Worm (Caenorhabditis elegans) whole organism, L1 larva: ENCODE measurements around the gene T03F7.7.

ENCODE experiments used
- egl-27 ChIP-seq, 2 experiments: fragments of 150-350 bp in 1 of 2; sonication (generic microtip); optimal IDR thresholded peaks; 3 replicates each; lab custom pipeline; 2017 to 2018; ENCODE audit warnings: missing biosample characterization in 2 of 2, missing genetic modification characterization in 2 of 2, missing genetic modification reagents in 2 of 2
- lin-35 ChIP-seq, 2 experiments: fragments of 150-350 bp; optimal IDR thresholded peaks; 2 replicates each; lab custom pipeline; 2014; ENCODE audit warnings: missing biosample characterization in 2 of 2, missing genetic modification characterization in 2 of 2, missing genetic modification reagents in 2 of 2
- nhr-11 ChIP-seq: fragments of 150-350 bp; optimal IDR thresholded peaks from 2 replicates; lab custom pipeline; 2014; ENCODE audit warnings: missing biosample characterization, missing genetic modification characterization
- nhr-12 ChIP-seq: sonication (generic microtip); optimal IDR thresholded peaks from 2 replicates; lab custom pipeline; 2017; ENCODE audit warnings: missing biosample characterization, missing genetic modification characterization
- nhr-28 ChIP-seq: fragments of 150-350 bp; optimal IDR thresholded peaks from 2 replicates; lab custom pipeline; 2014; ENCODE audit warnings: missing biosample characterization, missing genetic modification characterization

DNA sequence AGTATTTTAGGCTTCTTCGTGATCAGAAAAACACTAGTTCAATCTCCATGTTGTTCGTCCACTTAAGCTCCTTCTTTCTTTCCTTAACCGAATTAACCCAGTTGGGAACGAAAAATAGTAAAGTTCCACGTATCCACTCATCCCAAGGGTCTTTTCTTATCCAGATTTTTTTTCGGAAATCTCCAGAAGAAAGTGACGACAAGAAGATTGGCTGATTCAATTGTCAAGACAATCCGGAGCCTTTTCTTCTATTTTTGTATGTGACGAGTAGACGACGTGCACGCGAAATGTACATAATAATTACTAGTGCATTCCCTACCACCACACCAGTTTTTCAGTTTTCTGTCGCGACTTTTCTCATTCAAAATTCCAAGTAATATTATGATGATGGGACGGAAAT lies 40.0 kb downstream of the T03F7.7 start:
- TF ChIP-seq lin-35 (GFP tag; optimal IDR thresholded peaks at IDR 0.05; lab: Kevin White, UChicago) (no peak), egl-27 (tag; optimal IDR thresholded peaks at IDR 0.05; lab: Kevin White, UChicago) (no peak), nhr-28 (tag; lab: Kevin White, UChicago) (no peak), nhr-12 (tag; lab: Kevin White, UChicago) (no peak), nhr-11 (no peak)
